Worm (Caenorhabditis elegans) whole organism, early embryonic: Measurements from ENCODE around the gene slc-17.1.

Experiments used
- B0310.2 ChIP-seq: sonication (generic microtip); optimal IDR thresholded peaks from 2 replicates; lab custom pipeline; 2016; ENCODE audit warnings: mild to moderate bottlenecking, missing genetic modification characterization, missing compliant biosample characterization
- F13C5.2 ChIP-seq: sonication (generic microtip); optimal IDR thresholded peaks from 2 replicates; lab custom pipeline; 2017; ENCODE audit warnings: mild to moderate bottlenecking, missing genetic modification characterization, inconsistent platforms, missing compliant biosample characterization
- aly-1 ChIP-seq: sonication (generic microtip); optimal IDR thresholded peaks from 2 replicates; lab custom pipeline; 2016; ENCODE audit warnings: missing genetic modification characterization, missing compliant biosample characterization
- ama-1 ChIP-seq: fragments of 150-350 bp; optimal IDR thresholded peaks from 2 replicates; lab custom pipeline; 2014
- ceh-13 ChIP-seq: fragments of 200-800 bp; sonication (Bioruptor generic); optimal IDR thresholded peaks from 2 replicates; lab custom pipeline; 2018; ENCODE audit warnings: mild to moderate bottlenecking, missing genetic modification characterization, missing compliant biosample characterization
- ceh-36 ChIP-seq: sonication (generic microtip); optimal IDR thresholded peaks from 2 replicates; lab custom pipeline; 2016; ENCODE audit warnings: missing genetic modification characterization, inconsistent platforms, missing compliant biosample characterization
- ets-7 ChIP-seq: sonication (generic microtip); optimal IDR thresholded peaks from 2 replicates; lab custom pipeline; 2016; ENCODE audit warnings: missing genotype, missing genetic modification characterization, missing compliant biosample characterization
- flt-1 ChIP-seq: fragments of 200-800 bp; sonication (Bioruptor generic); IDR thresholded peaks from 2 replicates; pipeline ENCODE4 v1.3.6; 2022; ENCODE audit warnings: missing genetic modification characterization, missing compliant biosample characterization
- hmbx-1 ChIP-seq: sonication (generic microtip); optimal IDR thresholded peaks from 2 replicates; lab custom pipeline; 2016; ENCODE audit warnings: mild to moderate bottlenecking, missing genetic modification characterization, missing compliant biosample characterization
- hmg-4 ChIP-seq: fragments of 200-800 bp; sonication (Bioruptor generic); optimal IDR thresholded peaks from 2 replicates; lab custom pipeline; 2018; ENCODE audit warnings: mild to moderate bottlenecking, missing genetic modification characterization, missing compliant biosample characterization
- hnd-1 ChIP-seq: sonication (generic microtip); optimal IDR thresholded peaks from 2 replicates; lab custom pipeline; 2016; ENCODE audit warnings: missing genetic modification characterization, missing compliant biosample characterization
- pes-1 ChIP-seq: fragments of 200-800 bp; sonication (Bioruptor generic); IDR thresholded peaks from 2 replicates; pipeline ENCODE4 v1.3.6; 2022; ENCODE audit warnings: missing genetic modification reagents, missing genetic modification characterization, missing compliant biosample characterization
- scrt-1 ChIP-seq: fragments of 200-800 bp; sonication (Bioruptor generic); IDR thresholded peaks from 2 replicates; pipeline ENCODE4 v1.3.6; 2022; ENCODE audit warnings: missing genetic modification characterization, missing compliant biosample characterization
- sea-1 ChIP-seq: fragments of 200-800 bp; sonication (Bioruptor generic); conservative IDR thresholded peaks from 2 replicates; pipeline ENCODE4 v1.3.6; 2022; ENCODE audit warnings: missing genetic modification characterization, missing compliant biosample characterization
- tbx-11 ChIP-seq: fragments of 200-800 bp; sonication (Bioruptor generic); IDR thresholded peaks from 2 replicates; pipeline ENCODE4 v1.3.6; 2022; ENCODE audit warnings: missing genetic modification characterization, missing compliant biosample characterization
- tbx-37 ChIP-seq: fragments of 200-800 bp; sonication (Bioruptor generic); conservative IDR thresholded peaks from 2 replicates; pipeline ENCODE4 v1.3.6; 2022; ENCODE audit warnings: missing genetic modification reagents, missing genetic modification characterization, missing compliant biosample characterization
- tra-4 ChIP-seq: sonication (generic microtip); optimal IDR thresholded peaks from 2 replicates; lab custom pipeline; 2017; ENCODE audit warnings: missing genetic modification characterization, missing compliant biosample characterization

The slc-17.1 gene

ce11 chrX:17428803-17429202 is 35.9 kb downstream of the slc-17.1 start, which contains the start of gene pbo-6:
pbo-6 (plus strand) TSS chrX:17429042.
- no peak for TF ChIP-seq hmg-4 (GFP tag; lab: Kevin White, UChicago)
- TF ChIP-seq pes-1 (GFP tag; lab: Robert Waterston, UW): no peak
- no peak for TF ChIP-seq hnd-1 (tag; lab: Kevin White, UChicago)
- TF ChIP-seq ets-7: no peak
- TF ChIP-seq flt-1 (GFP tag; lab: Robert Waterston, UW): no peak
- TF ChIP-seq ceh-36 (tag; lab: Kevin White, UChicago): no peak
- no peak for TF ChIP-seq tra-4 (tag; lab: Kevin White, UChicago)
- no peak for TF ChIP-seq ceh-13
- TF ChIP-seq F13C5.2 (tag; lab: Kevin White, UChicago): no peak
- no peak for TF ChIP-seq tbx-37 (GFP tag; lab: Robert Waterston, UW)
- no peak for TF ChIP-seq scrt-1 (GFP tag; lab: Robert Waterston, UW)
- no peak for TF ChIP-seq aly-1
- TF ChIP-seq tbx-11: no peak
- TF ChIP-seq sea-1 (GFP tag; lab: Robert Waterston, UW): no peak
- no peak for TF ChIP-seq ama-1
- no peak for TF ChIP-seq B0310.2 (tag; lab: Kevin White, UChicago)

ce11 chrX:17427778-17428177 is 36.9 kb downstream of the slc-17.1 start:
- no peak for TF ChIP-seq tra-4 (tag; lab: Kevin White, UChicago)
- no peak for TF ChIP-seq B0310.2 (tag; lab: Kevin White, UChicago)
- no peak for TF ChIP-seq pes-1 (GFP tag; lab: Robert Waterston, UW)
- no peak for TF ChIP-seq ama-1
- no peak for TF ChIP-seq ceh-13
- TF ChIP-seq ceh-36 (tag; lab: Kevin White, UChicago): no peak
- TF ChIP-seq F13C5.2 (tag; lab: Kevin White, UChicago): no peak
- TF ChIP-seq hnd-1 (tag; lab: Kevin White, UChicago): no peak
- no peak for TF ChIP-seq flt-1 (GFP tag; lab: Robert Waterston, UW)
- TF ChIP-seq hmg-4 (GFP tag; lab: Kevin White, UChicago): no peak
- TF ChIP-seq aly-1: no peak
- no peak for TF ChIP-seq scrt-1 (GFP tag; lab: Robert Waterston, UW)
- no peak for TF ChIP-seq sea-1 (GFP tag; lab: Robert Waterston, UW)
- TF ChIP-seq tbx-37 (GFP tag; lab: Robert Waterston, UW): no peak

- TF ChIP-seq pes-1 (GFP tag; lab: Robert Waterston, UW) (no peak), flt-1 (GFP tag; lab: Robert Waterston, UW) (no peak), ceh-36 (tag; lab: Kevin White, UChicago) (no peak), hnd-1 (tag; lab: Kevin White, UChicago) (no peak), ceh-13 (no peak), tbx-37 (GFP tag; lab: Robert Waterston, UW) (no peak), ama-1 (no peak)
Measured at ce11 chrX:17426712-17427111, 38.0 kb downstream of the slc-17.1 start.

ce11 chrX:17424595-17424913 is 40.1 kb downstream of the slc-17.1 start:
- TF ChIP-seq tbx-37 (GFP tag; lab: Robert Waterston, UW) (no peak), hmg-4 (GFP tag; lab: Kevin White, UChicago) (no peak), ets-7 (no peak), aly-1 (no peak), flt-1 (GFP tag; lab: Robert Waterston, UW) (no peak), B0310.2 (tag; lab: Kevin White, UChicago) (no peak), sea-1 (GFP tag; lab: Robert Waterston, UW) (no peak), ama-1 (no peak), pes-1 (GFP tag; lab: Robert Waterston, UW) (no peak), hmbx-1 (tag; lab: Kevin White, UChicago) (no peak), hnd-1 (tag; lab: Kevin White, UChicago) (no peak), F13C5.2 (tag; lab: Kevin White, UChicago) (no peak), ceh-36 (tag; lab: Kevin White, UChicago) (no peak), tbx-11 (no peak), ceh-13 (no peak)

ce11 chrX:17423894-17424594 is 40.7 kb downstream of the slc-17.1 start:
- TF ChIP-seq B0310.2 (tag; lab: Kevin White, UChicago) (no peak), tbx-37 (GFP tag; lab: Robert Waterston, UW) (no peak), ets-7 (no peak), sea-1 (GFP tag; lab: Robert Waterston, UW) (no peak), hnd-1 (tag; lab: Kevin White, UChicago) (no peak), tbx-11 (no peak), F13C5.2 (tag; lab: Kevin White, UChicago) (no peak), aly-1 (no peak), ama-1 (no peak), flt-1 (GFP tag; lab: Robert Waterston, UW) (no peak), tra-4 (tag; lab: Kevin White, UChicago) (no peak), hmg-4 (GFP tag; lab: Kevin White, UChicago) (no peak)

ce11 chrX:17422593-17422992 is 42.1 kb downstream of the slc-17.1 start:
- TF ChIP-seq hmbx-1 (tag; lab: Kevin White, UChicago) (no peak), tra-4 (tag; lab: Kevin White, UChicago) (no peak), flt-1 (GFP tag; lab: Robert Waterston, UW) (no peak), ama-1 (no peak), hnd-1 (tag; lab: Kevin White, UChicago) (no peak), tbx-11 (no peak), aly-1 (no peak), ets-7 (no peak), B0310.2 (tag; lab: Kevin White, UChicago) (no peak)

ce11 chrX:17421532-17422078 is 43.1 kb downstream of the slc-17.1 start, which contains the start of gene osm-11:
osm-11 (minus strand) TSS chrX:17421582.
- TF ChIP-seq aly-1: no peak
- TF ChIP-seq pes-1 (GFP tag; lab: Robert Waterston, UW): no peak
- TF ChIP-seq hmbx-1 (tag; lab: Kevin White, UChicago): no peak
- no peak for TF ChIP-seq hmg-4 (GFP tag; lab: Kevin White, UChicago)
- TF ChIP-seq B0310.2 (tag; lab: Kevin White, UChicago): no peak
- no peak for TF ChIP-seq F13C5.2 (tag; lab: Kevin White, UChicago)
- TF ChIP-seq ceh-36 (tag; lab: Kevin White, UChicago): no peak
- TF ChIP-seq tra-4 (tag; lab: Kevin White, UChicago): no peak
- TF ChIP-seq scrt-1 (GFP tag; lab: Robert Waterston, UW): no peak
- no peak for TF ChIP-seq sea-1 (GFP tag; lab: Robert Waterston, UW)
- no peak for TF ChIP-seq ets-7
- TF ChIP-seq ceh-13: no peak
- TF ChIP-seq hnd-1 (tag; lab: Kevin White, UChicago): no peak
- TF ChIP-seq ama-1: no peak
- no peak for TF ChIP-seq flt-1 (GFP tag; lab: Robert Waterston, UW)
- no peak for TF ChIP-seq tbx-37 (GFP tag; lab: Robert Waterston, UW)
- no peak for TF ChIP-seq tbx-11
